Worm (Caenorhabditis elegans) whole organism, L4 larva: ENCODE measurements around the gene fbxa-35.

Source experiments
- F10B5.3 ChIP-seq: sonication (generic microtip); optimal IDR thresholded peaks from 2 replicates; lab custom pipeline; 2016; ENCODE audit warnings: mild to moderate bottlenecking, missing genetic modification characterization, missing compliant biosample characterization
- F26F4.8 ChIP-seq: fragments of 200-800 bp; sonication (Bioruptor generic); conservative IDR thresholded peaks from 2 replicates; pipeline ENCODE4 v1.3.6; 2022; ENCODE audit warnings: missing genetic modification characterization, missing compliant biosample characterization
- F44E2.7 ChIP-seq: fragments of 200-800 bp; sonication (Bioruptor generic); IDR thresholded peaks from 2 replicates; pipeline ENCODE4 v2.1.2; 2022; ENCODE audit warnings: missing genetic modification characterization, missing compliant biosample characterization
- F49E8.2 ChIP-seq: sonication (generic microtip); optimal IDR thresholded peaks from 2 replicates; lab custom pipeline; 2016; ENCODE audit warnings: missing compliant biosample characterization, mild to moderate bottlenecking, missing genetic modification characterization, borderline replicate concordance
- T20F7.1 ChIP-seq: fragments of 200-800 bp; sonication (Bioruptor generic); optimal IDR thresholded peaks from 2 replicates; lab custom pipeline; 2018; ENCODE audit warnings: mild to moderate bottlenecking, missing genetic modification characterization, missing compliant biosample characterization
- T26A8.4 ChIP-seq: fragments of 200-800 bp; sonication (Bioruptor generic); IDR thresholded peaks from 2 replicates; pipeline ENCODE4 v1.3.6; 2022; ENCODE audit warnings: missing genetic modification characterization, missing compliant biosample characterization
- Y75B8A.6 ChIP-seq: fragments of 200-800 bp; sonication (Bioruptor generic); IDR thresholded peaks from 2 replicates; pipeline ENCODE4 v1.3.6; 2022; ENCODE audit warnings: missing genetic modification reagents, missing genetic modification characterization, missing compliant biosample characterization
- ceh-82 ChIP-seq: sonication (generic microtip); optimal IDR thresholded peaks from 2 replicates; lab custom pipeline; 2017; ENCODE audit warnings: missing biosample characterization, missing genetic modification characterization
- cey-2 ChIP-seq: sonication (generic microtip); optimal IDR thresholded peaks from 3 replicates; lab custom pipeline; 2017; ENCODE audit warnings: missing genetic modification characterization, mild to moderate bottlenecking, missing compliant biosample characterization, antibody characterized with exemption, borderline replicate concordance; ENCODE audit not compliant: insufficient read depth
- ctbp-1 ChIP-seq: fragments of 200-800 bp; sonication (Bioruptor generic); IDR thresholded peaks from 2 replicates; pipeline ENCODE4 v1.3.6; 2022; ENCODE audit warnings: missing genetic modification reagents, missing genetic modification characterization, missing compliant biosample characterization
- daf-16 ChIP-seq, 3 experiments: sonication (generic microtip); optimal IDR thresholded peaks; 2 replicates each; lab custom pipeline; 2016 to 2017; ENCODE audit warnings: missing genetic modification characterization in 3 of 3, missing genetic modification reagents in 3 of 3, mild to moderate bottlenecking in 2 of 3, missing compliant biosample characterization in 2 of 3, missing biosample characterization in 1 of 3, moderate library complexity in 1 of 3
- dmd-6 ChIP-seq: fragments of 200-800 bp; sonication (Bioruptor generic); IDR thresholded peaks from 2 replicates; pipeline ENCODE4 v1.3.6; 2022; ENCODE audit warnings: missing genetic modification reagents, missing genetic modification characterization, missing compliant biosample characterization
- dpl-1 ChIP-seq: fragments of 150-350 bp; optimal IDR thresholded peaks from 2 replicates; lab custom pipeline; 2014; ENCODE audit warnings: missing biosample characterization, missing genetic modification reagents, missing genetic modification characterization
- duxl-1 ChIP-seq: sonication (generic microtip); optimal IDR thresholded peaks from 2 replicates; lab custom pipeline; 2016; ENCODE audit warnings: mild to moderate bottlenecking, missing genetic modification characterization, moderate library complexity, missing compliant biosample characterization; ENCODE audit not compliant: poor library complexity
- dve-1 ChIP-seq: sonication (generic microtip); optimal IDR thresholded peaks from 2 replicates; lab custom pipeline; 2017; ENCODE audit warnings: antibody characterized with exemption, mild to moderate bottlenecking, missing genetic modification characterization, missing compliant biosample characterization; ENCODE audit not compliant: insufficient read depth
- fos-1 ChIP-seq: fragments of 150-350 bp; optimal IDR thresholded peaks from 2 replicates; lab custom pipeline; 2014; ENCODE audit warnings: missing biosample characterization, missing genetic modification characterization
- hif-1 ChIP-seq, 2 experiments: sonication (generic microtip); optimal IDR thresholded peaks; 2 replicates each; lab custom pipeline; 2016 to 2017; ENCODE audit warnings: missing compliant biosample characterization in 2 of 2, missing genetic modification characterization in 2 of 2, missing genetic modification reagents in 2 of 2, missing genotype in 2 of 2, mild to moderate bottlenecking in 1 of 2
- hlh-11 ChIP-seq: fragments of 200-800 bp; sonication (Bioruptor generic); optimal IDR thresholded peaks from 2 replicates; lab custom pipeline; 2018; ENCODE audit warnings: mild to moderate bottlenecking, missing genetic modification characterization, missing compliant biosample characterization
- hlh-30 ChIP-seq: sonication (generic microtip); optimal IDR thresholded peaks from 2 replicates; lab custom pipeline; 2017; ENCODE audit warnings: antibody characterized with exemption, mild to moderate bottlenecking, missing genetic modification characterization, missing compliant biosample characterization; ENCODE audit not compliant: insufficient read depth
- hmg-1.1 ChIP-seq: fragments of 200-800 bp; sonication (Bioruptor generic); IDR thresholded peaks from 2 replicates; pipeline ENCODE4 v1.3.6; 2022; ENCODE audit warnings: missing genetic modification reagents, missing genetic modification characterization, missing compliant biosample characterization
- lin-1 ChIP-seq: fragments of 200-800 bp; sonication (Bioruptor generic); IDR thresholded peaks from 2 replicates; pipeline ENCODE4 v1.3.6; 2022; ENCODE audit warnings: missing genetic modification reagents, missing genetic modification characterization, missing compliant biosample characterization
- lsy-2 ChIP-seq, 2 experiments: fragments of 150-350 bp in 1 of 2; sonication (generic microtip) in 1 of 2; optimal IDR thresholded peaks; 2 replicates each; lab custom pipeline; 2014 to 2017; ENCODE audit warnings: missing biosample characterization in 2 of 2, missing genetic modification characterization in 2 of 2
- mdl-1 ChIP-seq, 2 experiments: fragments of 150-350 bp in 1 of 2; sonication (generic microtip) in 1 of 2; optimal IDR thresholded peaks; 2 replicates each; lab custom pipeline; 2014 to 2017; ENCODE audit warnings: missing biosample characterization in 2 of 2, missing genetic modification characterization in 2 of 2
- mdt-29 ChIP-seq: fragments of 200-800 bp; sonication (Bioruptor generic); IDR thresholded peaks from 2 replicates; pipeline ENCODE4 v1.3.6; 2022; ENCODE audit warnings: missing genetic modification reagents, missing genetic modification characterization, missing compliant biosample characterization
- mep-1 ChIP-seq: fragments of 150-350 bp; sonication (generic microtip); optimal IDR thresholded peaks from 3 replicates; lab custom pipeline; 2014; ENCODE audit warnings: missing biosample characterization, missing genetic modification characterization
- mes-2 ChIP-seq: sonication (generic microtip); optimal IDR thresholded peaks from 2 replicates; lab custom pipeline; 2016; ENCODE audit warnings: missing genotype, mild to moderate bottlenecking, missing genetic modification characterization, missing compliant biosample characterization; ENCODE audit not compliant: poor library complexity, severe bottlenecking
- mxl-2 ChIP-seq: fragments of 200-800 bp; sonication (Bioruptor generic); conservative IDR thresholded peaks from 2 replicates; pipeline ENCODE4 v1.3.6; 2022; ENCODE audit warnings: missing genetic modification reagents, missing genetic modification characterization, missing compliant biosample characterization
- nhr-11 ChIP-seq: fragments of 150-350 bp; optimal IDR thresholded peaks from 2 replicates; lab custom pipeline; 2014; ENCODE audit warnings: missing biosample characterization, missing genetic modification characterization
- nhr-28 ChIP-seq: fragments of 150-350 bp; optimal IDR thresholded peaks from 2 replicates; lab custom pipeline; 2014; ENCODE audit warnings: missing biosample characterization, missing genetic modification characterization
- nhr-48 ChIP-seq: sonication (generic microtip); optimal IDR thresholded peaks from 2 replicates; lab custom pipeline; 2016; ENCODE audit warnings: mild to moderate bottlenecking, missing genetic modification characterization, missing compliant biosample characterization
- nhr-77 ChIP-seq: fragments of 150-350 bp; optimal IDR thresholded peaks from 2 replicates; lab custom pipeline; 2014; ENCODE audit warnings: missing biosample characterization, missing genetic modification characterization
- pha-4 ChIP-seq, 2 experiments: fragments of 150-350 bp in 1 of 2; fragments of 200-800 bp in 1 of 2; sonication (Bioruptor generic) in 1 of 2; IDR thresholded peaks in 1 of 2; optimal IDR thresholded peaks in 1 of 2; 2 replicates each; pipeline versions ENCODE4 v1.3.6 to Lab custom; 2014 to 2022; ENCODE audit warnings: missing genetic modification characterization in 2 of 2, missing genetic modification reagents in 2 of 2, missing biosample characterization in 1 of 2, missing compliant biosample characterization in 1 of 2
- php-3 ChIP-seq: fragments of 200-800 bp; sonication (Bioruptor generic); IDR thresholded peaks from 2 replicates; pipeline ENCODE4 v1.3.6; 2022; ENCODE audit warnings: missing genetic modification reagents, missing genetic modification characterization, missing compliant biosample characterization
- pqm-1 ChIP-seq: sonication (generic microtip); optimal IDR thresholded peaks from 2 replicates; lab custom pipeline; 2017; ENCODE audit warnings: missing biosample characterization, missing genetic modification characterization
- sdz-12 ChIP-seq: fragments of 200-800 bp; sonication (Bioruptor generic); optimal IDR thresholded peaks from 2 replicates; lab custom pipeline; 2018; ENCODE audit warnings: mild to moderate bottlenecking, missing genetic modification characterization, missing compliant biosample characterization
- spr-3 ChIP-seq: fragments of 200-800 bp; sonication (Bioruptor generic); optimal IDR thresholded peaks from 2 replicates; lab custom pipeline; 2018; ENCODE audit warnings: mild to moderate bottlenecking, missing genetic modification characterization, missing compliant biosample characterization
- tra-1 ChIP-seq: fragments of 200-800 bp; sonication (Bioruptor generic); IDR thresholded peaks from 2 replicates; pipeline ENCODE4 v1.3.6; 2022; ENCODE audit warnings: missing genetic modification reagents, missing genetic modification characterization, missing compliant biosample characterization
- unc-130 ChIP-seq: sonication (generic microtip); optimal IDR thresholded peaks from 2 replicates; lab custom pipeline; 2016; ENCODE audit warnings: missing genetic modification reagents, missing genetic modification characterization, missing compliant biosample characterization
- unc-62 ChIP-seq, 3 experiments: fragments of 150-350 bp in 1 of 3; sonication (generic microtip); optimal IDR thresholded peaks in 2 of 3; peaks in 1 of 3; 1 replicate in 1 of 3; 2 replicates in 2 of 3; lab custom pipeline; 2014 to 2017; ENCODE audit warnings: missing biosample characterization in 3 of 3, missing genetic modification characterization in 3 of 3, missing genetic modification reagents in 3 of 3, missing genotype in 1 of 3
- ztf-11 ChIP-seq: fragments of 150-350 bp; optimal IDR thresholded peaks from 2 replicates; lab custom pipeline; 2014; ENCODE audit warnings: missing biosample characterization, missing genetic modification characterization

Gene fbxa-35

ce11 chrIII:1295149-1295716 lies at the start of gene fbxa-35:
Gene fbxa-35, plus strand, starts transcription at chrIII:1295666.
- TF ChIP-seq nhr-28 (tag; lab: Kevin White, UChicago), result peak; percentile 65
- no peak for TF ChIP-seq ctbp-1 (GFP tag; lab: Robert Waterston, UW)
- no peak for TF ChIP-seq daf-16 (GFP tag; optimal IDR thresholded peaks at IDR 0.05; lab: Kevin White, UChicago)
- peak; percentile 45 for TF ChIP-seq daf-16 (tag; optimal IDR thresholded peaks at IDR 0.05; lab: Kevin White, UChicago)
- TF ChIP-seq spr-3, result no peak
- no peak for TF ChIP-seq ztf-11 (tag; lab: Kevin White, UChicago)
- no peak for TF ChIP-seq mdt-29
- peak; percentile 79 for TF ChIP-seq pqm-1 (tag; lab: Kevin White, UChicago)
- TF ChIP-seq nhr-11 (tag; lab: Kevin White, UChicago), result no peak
- TF ChIP-seq T26A8.4 (GFP tag; lab: Robert Waterston, UW), result no peak
- no peak for TF ChIP-seq fos-1 (tag; lab: Kevin White, UChicago)
- peak in 1 of 2 experiments; percentile 85 for TF ChIP-seq unc-62 (GFP tag; optimal IDR thresholded peaks at IDR 0.05 in 1 of 2; lab: Kevin White, UChicago)
- TF ChIP-seq unc-62 (tag; optimal IDR thresholded peaks at IDR 0.05; lab: Kevin White, UChicago), result no peak
- TF ChIP-seq F26F4.8 (GFP tag; lab: Robert Waterston, UW), result no peak
- TF ChIP-seq nhr-77 (tag; lab: Kevin White, UChicago), result peak; percentile 54

DNA sequence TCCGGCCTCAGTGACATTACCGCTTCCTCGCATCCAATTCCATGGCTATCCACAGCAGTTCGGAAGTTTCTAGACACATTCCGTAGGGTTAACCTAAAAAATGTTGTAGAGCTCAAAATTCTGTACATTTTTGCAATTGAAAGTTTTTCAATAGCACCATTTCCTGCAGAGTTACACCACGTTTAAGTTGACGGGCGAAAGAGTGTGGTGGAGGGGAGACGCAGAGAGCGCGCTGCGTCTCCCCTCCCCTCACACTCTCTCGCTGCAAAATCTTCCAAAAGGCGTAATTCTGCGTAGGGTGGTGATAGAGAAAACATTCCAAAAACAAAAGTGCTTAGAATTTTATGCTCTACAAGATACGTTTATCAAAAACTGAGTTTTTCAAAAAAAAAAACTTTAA lies 47.1 kb upstream of the fbxa-35 start:
- TF ChIP-seq duxl-1 (no peak), daf-16 (GFP tag; optimal IDR thresholded peaks at IDR 0.05; lab: Kevin White, UChicago) (no peak), daf-16 (tag; optimal IDR thresholded peaks at IDR 0.05; lab: Kevin White, UChicago) (no peak), Y75B8A.6 (GFP tag; lab: Robert Waterston, UW) (no peak), mxl-2 (GFP tag; lab: Robert Waterston, UW) (no peak), F49E8.2 (tag; lab: Kevin White, UChicago) (no peak)

DNA sequence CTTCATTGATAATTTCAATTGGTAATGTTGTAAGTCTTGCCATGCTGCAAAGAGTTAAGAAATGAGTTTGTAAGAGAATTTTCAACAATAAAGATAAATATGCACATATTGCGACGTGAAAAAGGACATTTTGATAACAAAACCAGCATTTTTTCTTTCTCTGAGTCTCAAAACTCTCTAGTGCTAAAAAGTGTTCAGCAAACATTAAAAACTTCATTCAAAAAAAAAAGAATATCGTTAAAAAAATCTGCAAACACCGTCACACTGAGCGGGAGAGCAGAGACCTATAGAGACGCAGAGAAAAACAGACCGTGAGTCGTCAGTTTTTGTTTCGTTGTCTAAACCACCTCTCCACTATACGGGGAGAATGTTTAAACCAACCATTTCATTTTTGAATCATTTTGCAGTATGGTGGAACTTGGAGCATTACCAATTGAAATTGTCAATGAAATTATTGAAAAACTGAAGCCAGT lies 46.3 kb upstream of the fbxa-35 start, which contains the start of the genes fbxa-76 and fbxa-77:
fbxa-76 (minus strand) TSS at position 51 of the 473 bp plus-strand sequence.
fbxa-77 (plus strand) TSS at position 365 of the 473 bp plus-strand sequence.
- TF ChIP-seq cey-2 (tag; lab: Kevin White, UChicago) (no peak), hif-1 (tag; optimal IDR thresholded peaks at IDR 0.05; lab: Kevin White, UChicago) (peak in 1 of 2 experiments; percentile 25), tra-1 (GFP tag; lab: Robert Waterston, UW) (0 out of 2 replicates have a peak, but pooled peaks have one; percentile 13), dve-1 (peak; percentile 90), mep-1 (tag; lab: Kevin White, UChicago) (peak; percentile 33), nhr-28 (tag; lab: Kevin White, UChicago) (peak; percentile 27), mdl-1 (tag; optimal IDR thresholded peaks at IDR 0.05; lab: Kevin White, UChicago) (peak in 1 of 2 experiments; percentile 3), mes-2 (tag; lab: Kevin White, UChicago) (peak; percentile 70), dmd-6 (peak; percentile 65), pqm-1 (tag; lab: Kevin White, UChicago) (peak; percentile 40), daf-16 (GFP tag; optimal IDR thresholded peaks at IDR 0.05; lab: Kevin White, UChicago) (no peak), daf-16 (tag; optimal IDR thresholded peaks at IDR 0.05; lab: Kevin White, UChicago) (peak; percentile 53), duxl-1 (peak; percentile 62), dpl-1 (peak; percentile 46), ceh-82 (tag; lab: Kevin White, UChicago) (no peak), unc-130 (GFP tag; lab: Kevin White, UChicago) (no peak), nhr-77 (tag; lab: Kevin White, UChicago) (peak; percentile 6), F44E2.7 (GFP tag; lab: Robert Waterston, UW) (no peak), sdz-12 (GFP tag; lab: Kevin White, UChicago) (no peak), nhr-48 (no peak), php-3 (peak; percentile 52; the same call in 1 of the 2 replicates), hmg-1.1 (GFP tag; lab: Robert Waterston, UW) (0 out of 2 replicates have a peak, but pooled peaks have one; percentile 26), T20F7.1 (GFP tag; lab: Kevin White, UChicago) (no peak), hlh-30 (tag; lab: Kevin White, UChicago) (peak; percentile 23), lsy-2 (tag; optimal IDR thresholded peaks at IDR 0.05; lab: Kevin White, UChicago) (peak in 1 of 2 experiments; percentile 60), F10B5.3 (tag; lab: Kevin White, UChicago) (no peak), lin-1 (GFP tag; lab: Robert Waterston, UW) (0 out of 2 replicates have a peak, but pooled peaks have one; percentile 32), hlh-11 (tag; lab: Kevin White, UChicago) (peak; percentile 61), pha-4 (GFP tag; IDR thresholded peaks at IDR 0.05; lab: Robert Waterston, UW) (no peak), pha-4 (tag; optimal IDR thresholded peaks at IDR 0.05; lab: Kevin White, UChicago) (peak; percentile 70)
- TF ChIP-seq, all 104 proteins: peak for 20
